Fruit fly (Drosophila melanogaster) whole organism, embryonic: ENCODE data around the gene CG17819.

Experiments
- Atf6 ChIP-seq: fragments of 200-800 bp; sonication (Bioruptor generic); IDR thresholded peaks from 2 replicates; pipeline ENCODE4 v1.3.6; 2022; ENCODE audit warnings: missing biosample characterization, missing genetic modification characterization
- Bteb2 ChIP-seq: fragments of 200-800 bp; sonication (Bioruptor generic); optimal IDR thresholded peaks from 2 replicates; lab custom pipeline; 2016; ENCODE audit warnings: missing biosample characterization, missing genetic modification characterization
- CG1024 ChIP-seq: fragments of 200-800 bp; sonication (Bioruptor generic); IDR thresholded peaks from 2 replicates; pipeline ENCODE4 v1.3.6; 2022; ENCODE audit warnings: missing biosample characterization, missing genetic modification characterization
- CG10274 ChIP-seq: fragments of 200-800 bp; sonication (Bioruptor generic); optimal IDR thresholded peaks from 3 replicates; lab custom pipeline; 2017; ENCODE audit warnings: missing biosample characterization, mild to moderate bottlenecking, missing genetic modification characterization
- CG10565 ChIP-seq: fragments of 200-800 bp; sonication (Bioruptor generic); optimal IDR thresholded peaks from 3 replicates; lab custom pipeline; 2016; ENCODE audit warnings: missing biosample characterization, mild to moderate bottlenecking, missing genetic modification characterization
- CG12942 ChIP-seq: fragments of 200-800 bp; sonication (Bioruptor generic); optimal IDR thresholded peaks from 3 replicates; lab custom pipeline; 2016; ENCODE audit warnings: missing biosample characterization, missing genetic modification characterization
- CG13287 ChIP-seq: fragments of 200-800 bp; sonication (Bioruptor generic); IDR thresholded peaks from 2 replicates; pipeline ENCODE4 v1.3.6; 2022; ENCODE audit warnings: missing biosample characterization, missing genetic modification characterization; ENCODE audit not compliant: partially characterized antibody
- CG13296 ChIP-seq: fragments of 200-800 bp; sonication (Bioruptor generic); optimal IDR thresholded peaks from 3 replicates; lab custom pipeline; 2018; ENCODE audit warnings: missing biosample characterization, mild to moderate bottlenecking, missing genetic modification characterization
- CG13775 ChIP-seq: fragments of 200-800 bp; sonication (Bioruptor generic); optimal IDR thresholded peaks from 3 replicates; lab custom pipeline; 2017; ENCODE audit warnings: missing biosample characterization, mild to moderate bottlenecking, missing genetic modification characterization
- CG14050 ChIP-seq: fragments of 200-800 bp; sonication (Bioruptor generic); IDR thresholded peaks from 3 replicates; pipeline ENCODE4 v1.3.6; 2022; ENCODE audit warnings: missing biosample characterization, missing genetic modification characterization
- CG14667 ChIP-seq: fragments of 200-800 bp; sonication (Bioruptor generic); IDR thresholded peaks from 2 replicates; pipeline ENCODE4 v1.3.6; 2022; ENCODE audit warnings: missing biosample characterization, missing genetic modification characterization
- CG1602 ChIP-seq: fragments of 200-800 bp; sonication (Bioruptor generic); optimal IDR thresholded peaks from 3 replicates; lab custom pipeline; 2016; ENCODE audit warnings: missing biosample characterization, missing genetic modification characterization
- CG17361 ChIP-seq: fragments of 200-800 bp; sonication (Bioruptor generic); IDR thresholded peaks from 3 replicates; pipeline ENCODE4 v1.3.6; 2022; ENCODE audit warnings: missing biosample characterization, missing genetic modification characterization
- CG18619 ChIP-seq: fragments of 200-800 bp; sonication (Bioruptor generic); optimal IDR thresholded peaks from 3 replicates; lab custom pipeline; 2017; ENCODE audit warnings: missing biosample characterization, mild to moderate bottlenecking, missing genetic modification characterization
- CG2875 ChIP-seq: fragments of 200-800 bp; sonication (Bioruptor generic); optimal IDR thresholded peaks from 2 replicates; lab custom pipeline; 2017; ENCODE audit warnings: missing biosample characterization, mild to moderate bottlenecking, missing genetic modification characterization, missing genetic modification reagents
- CG3995 ChIP-seq: fragments of 200-800 bp; sonication (Bioruptor generic); optimal IDR thresholded peaks from 3 replicates; lab custom pipeline; 2016; ENCODE audit warnings: missing biosample characterization, missing genetic modification characterization
- CG42726 ChIP-seq: fragments of 200-800 bp; sonication (Bioruptor generic); IDR thresholded peaks from 2 replicates; pipeline ENCODE4 v1.3.6; 2022; ENCODE audit warnings: missing biosample characterization, missing genetic modification characterization; ENCODE audit not compliant: partially characterized antibody
- CG4282 ChIP-seq: fragments of 200-800 bp; sonication (Bioruptor generic); optimal IDR thresholded peaks from 2 replicates; lab custom pipeline; 2016; ENCODE audit warnings: missing biosample characterization, missing genetic modification characterization
- CG7357 ChIP-seq: fragments of 200-800 bp; sonication (Bioruptor generic); IDR thresholded peaks from 3 replicates; pipeline ENCODE4 v1.3.6; 2022; ENCODE audit warnings: missing biosample characterization, missing genetic modification characterization
- CG7372 ChIP-seq: fragments of 200-800 bp; sonication (Bioruptor generic); IDR thresholded peaks from 2 replicates; pipeline ENCODE4 v1.3.6; 2022; ENCODE audit warnings: missing biosample characterization, missing genetic modification characterization
- CG7928 ChIP-seq: fragments of 200-800 bp; sonication (Bioruptor generic); optimal IDR thresholded peaks from 2 replicates; lab custom pipeline; 2017; ENCODE audit warnings: missing biosample characterization, mild to moderate bottlenecking, missing genetic modification characterization
- Fer3 ChIP-seq: fragments of 200-800 bp; sonication (Bioruptor generic); optimal IDR thresholded peaks from 2 replicates; lab custom pipeline; 2018; ENCODE audit warnings: missing biosample characterization, mild to moderate bottlenecking, missing genetic modification characterization, moderate library complexity
- Gsc ChIP-seq: fragments of 200-800 bp; sonication (Bioruptor generic); IDR thresholded peaks from 2 replicates; pipeline ENCODE4 v1.3.6; 2022; ENCODE audit warnings: missing biosample characterization, missing genetic modification characterization
- Lhr ChIP-seq: fragments of 200-800 bp; sonication (Bioruptor generic); optimal IDR thresholded peaks from 3 replicates; lab custom pipeline; 2017; ENCODE audit warnings: mild to moderate bottlenecking, missing biosample characterization, missing genetic modification reagents, missing genetic modification characterization
- NC2α ChIP-seq: fragments of 200-800 bp; sonication (Bioruptor generic); optimal IDR thresholded peaks from 2 replicates; lab custom pipeline; 2016; ENCODE audit warnings: missing biosample characterization, missing genetic modification characterization
- NfI ChIP-seq: fragments of 200-800 bp; sonication (Bioruptor generic); optimal IDR thresholded peaks from 3 replicates; lab custom pipeline; 2018; ENCODE audit warnings: missing biosample characterization, mild to moderate bottlenecking, missing genetic modification characterization, moderate library complexity
- Oaz ChIP-seq: fragments of 200-800 bp; sonication (Bioruptor generic); IDR thresholded peaks from 2 replicates; pipeline ENCODE4 v1.3.6; 2022; ENCODE audit warnings: missing biosample characterization, missing genetic modification characterization
- Sox100B ChIP-seq: fragments of 200-800 bp; sonication (Bioruptor generic); optimal IDR thresholded peaks from 3 replicates; lab custom pipeline; 2018; ENCODE audit warnings: missing biosample characterization, mild to moderate bottlenecking, missing genetic modification characterization
- Sry-β ChIP-seq: fragments of 200-800 bp; sonication (Bioruptor generic); optimal IDR thresholded peaks from 2 replicates; lab custom pipeline; 2018; ENCODE audit warnings: missing biosample characterization, mild to moderate bottlenecking, missing genetic modification characterization, moderate library complexity
- Taf1 ChIP-seq: fragments of 200-800 bp; sonication (Bioruptor generic); IDR thresholded peaks from 2 replicates; pipeline ENCODE4 v1.3.6; 2022; ENCODE audit warnings: missing biosample characterization, missing genetic modification characterization
- Tbp ChIP-seq: fragments of >200 bp; optimal IDR thresholded peaks from 2 replicates; lab custom pipeline; 2018; ENCODE audit warnings: missing biosample characterization, missing genetic modification characterization
- ab ChIP-seq: fragments of 200-800 bp; sonication (Bioruptor generic); optimal IDR thresholded peaks from 2 replicates; lab custom pipeline; 2016; ENCODE audit warnings: missing biosample characterization, missing genetic modification characterization
- al ChIP-seq: fragments of 200-800 bp; sonication (Bioruptor generic); IDR thresholded peaks from 2 replicates; pipeline ENCODE4 v1.3.6; 2022; ENCODE audit warnings: missing biosample characterization, missing genetic modification characterization
- bab2 ChIP-seq: fragments of 200-800 bp; sonication (Bioruptor generic); optimal IDR thresholded peaks from 2 replicates; lab custom pipeline; 2016; ENCODE audit warnings: missing biosample characterization, missing genetic modification characterization
- cad ChIP-seq: fragments of >200 bp; optimal IDR thresholded peaks from 2 replicates; lab custom pipeline; 2017; ENCODE audit warnings: missing biosample characterization, missing genetic modification characterization
- corto ChIP-seq: fragments of 200-800 bp; sonication (Bioruptor generic); optimal IDR thresholded peaks from 2 replicates; lab custom pipeline; 2016; ENCODE audit warnings: missing biosample characterization, mild to moderate bottlenecking, missing genetic modification characterization, moderate library complexity
- dimm ChIP-seq: fragments of 200-800 bp; sonication (Bioruptor generic); IDR thresholded peaks from 2 replicates; pipeline ENCODE4 v1.3.6; 2022; ENCODE audit warnings: missing biosample characterization, missing genetic modification characterization
- dpn ChIP-seq, 2 experiments: fragments of 200-800 bp; sonication (Bioruptor generic); optimal IDR thresholded peaks; 3 replicates each; lab custom pipeline; 2016; ENCODE audit warnings: missing biosample characterization in 2 of 2, missing genetic modification characterization in 2 of 2
- exex ChIP-seq: fragments of 200-800 bp; sonication (Bioruptor generic); optimal IDR thresholded peaks from 4 replicates; lab custom pipeline; 2018; ENCODE audit warnings: missing biosample characterization, mild to moderate bottlenecking, missing genetic modification characterization, moderate library complexity
- fd102C ChIP-seq: fragments of 200-800 bp; sonication (Bioruptor generic); optimal IDR thresholded peaks from 2 replicates; lab custom pipeline; 2018; ENCODE audit warnings: missing biosample characterization, mild to moderate bottlenecking, missing genetic modification characterization, moderate library complexity
- fu2 ChIP-seq: fragments of 200-800 bp; sonication (Bioruptor generic); optimal IDR thresholded peaks from 2 replicates; lab custom pipeline; 2016; ENCODE audit warnings: missing biosample characterization, missing genetic modification characterization
- h ChIP-seq: fragments of >200 bp; optimal IDR thresholded peaks from 2 replicates; lab custom pipeline; 2017
- lmd ChIP-seq: fragments of 200-800 bp; sonication (Bioruptor generic); IDR thresholded peaks from 2 replicates; pipeline ENCODE4 v1.3.6; 2022; ENCODE audit warnings: missing biosample characterization, missing genetic modification characterization
- lola ChIP-seq, 3 experiments: fragments of >200 bp in 2 of 3; fragments of 200-800 bp in 1 of 3; sonication (Bioruptor generic) in 1 of 3; optimal IDR thresholded peaks; 2 replicates each; lab custom pipeline; 2017 to 2019; ENCODE audit warnings: missing biosample characterization in 3 of 3, missing genetic modification characterization in 3 of 3, mild to moderate bottlenecking in 1 of 3, moderate library complexity in 1 of 3
- maf-S ChIP-seq: fragments of 200-800 bp; sonication (Bioruptor generic); optimal IDR thresholded peaks from 2 replicates; lab custom pipeline; 2016; ENCODE audit warnings: missing biosample characterization, missing genetic modification characterization
- mam ChIP-seq: fragments of 200-800 bp; sonication (Bioruptor generic); optimal IDR thresholded peaks from 3 replicates; lab custom pipeline; 2016; ENCODE audit warnings: missing biosample characterization, missing genetic modification characterization
- mirr ChIP-seq: fragments of 200-800 bp; sonication (Bioruptor generic); optimal IDR thresholded peaks from 3 replicates; lab custom pipeline; 2018; ENCODE audit warnings: missing biosample characterization, mild to moderate bottlenecking, missing genetic modification characterization
- pan ChIP-seq, 4 experiments: fragments of >200 bp in 3 of 4; fragments of 200-800 bp in 1 of 4; sonication (Bioruptor generic) in 1 of 4; optimal IDR thresholded peaks in 3 of 4; IDR thresholded peaks in 1 of 4; 2 replicates each; pipeline versions ENCODE4 v1.3.6 to Lab custom; 2017 to 2022; ENCODE audit warnings: missing biosample characterization in 2 of 4, missing genetic modification characterization in 2 of 4, mixed read lengths in 1 of 4
- sens-2 ChIP-seq: fragments of 200-800 bp; sonication (Bioruptor generic); IDR thresholded peaks from 2 replicates; pipeline ENCODE4 v1.3.6; 2022; ENCODE audit warnings: missing biosample characterization, missing genetic modification characterization
- sima ChIP-seq: fragments of 200-800 bp; sonication (Bioruptor generic); optimal IDR thresholded peaks from 2 replicates; lab custom pipeline; 2016; ENCODE audit warnings: missing biosample characterization, missing genetic modification characterization
- toy ChIP-seq: fragments of 200-800 bp; sonication (Bioruptor generic); IDR thresholded peaks from 2 replicates; pipeline ENCODE4 v1.3.6; 2022; ENCODE audit warnings: missing biosample characterization, missing genetic modification characterization
- unpg ChIP-seq: fragments of 200-800 bp; sonication (Bioruptor generic); optimal IDR thresholded peaks from 3 replicates; lab custom pipeline; 2018; ENCODE audit warnings: missing biosample characterization, mild to moderate bottlenecking, missing genetic modification characterization, moderate library complexity

The CG17819 gene

DNA sequence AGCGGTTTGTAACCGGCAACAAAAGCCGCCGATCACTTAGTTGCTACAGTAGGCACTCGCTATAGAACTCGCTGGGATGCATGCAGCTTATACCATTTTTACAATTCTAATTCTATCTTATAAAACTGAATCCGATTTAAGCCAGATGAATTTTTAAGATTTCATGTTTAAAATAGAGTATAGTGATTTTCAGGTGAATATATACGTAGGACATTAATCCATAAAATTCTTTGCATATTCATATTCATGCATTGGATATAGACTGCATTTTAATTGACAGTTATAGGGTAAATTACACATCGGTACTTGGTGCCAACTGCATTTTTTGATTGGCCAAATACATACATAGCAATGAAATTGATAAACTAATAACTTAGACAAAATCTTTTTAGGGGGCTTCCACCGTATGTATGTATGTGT lies 2.2 kb upstream of the CG17819 start (continued):
- TF ChIP-seq lmd (GFP tag; lab: Robert Waterston, UW): peak; percentile 72
- TF ChIP-seq exex: no peak
- TF ChIP-seq Fer3 (tag; lab: Kevin White, UChicago): no peak
- peak; percentile 85 for TF ChIP-seq CG17361 (GFP tag; lab: Robert Waterston, UW)
- TF ChIP-seq Sox100B: peak; percentile 12
- TF ChIP-seq ab (GFP tag; lab: Kevin White, UChicago): no peak
- TF ChIP-seq pan (optimal IDR thresholded peaks at IDR 0.05; lab: Kevin White, UChicago): no peak
- TF ChIP-seq pan (GFP tag; optimal IDR thresholded peaks at IDR 0.05 in 1 of 2, IDR thresholded peaks at IDR 0.05 in 1 of 2): peak in 1 of 2 experiments; percentile 61
- TF ChIP-seq NC2α (GFP tag; lab: Kevin White, UChicago): no peak
- TF ChIP-seq sens-2 (GFP tag; lab: Robert Waterston, UW): no peak
- peak in 1 of 3 experiments; percentile 56 for TF ChIP-seq lola (GFP tag; optimal IDR thresholded peaks at IDR 0.05; lab: Kevin White, UChicago)
- TF ChIP-seq Oaz (GFP tag; lab: Robert Waterston, UW): no peak
- TF ChIP-seq mirr: no peak
- TF ChIP-seq Gsc (GFP tag; lab: Robert Waterston, UW): no peak
- no peak for TF ChIP-seq CG12942 (GFP tag; lab: Kevin White, UChicago)
- 0 out of 2 replicates have a peak, but pooled peaks have one; percentile 42 for TF ChIP-seq CG14667 (GFP tag; lab: Robert Waterston, UW)
- TF ChIP-seq CG13287 (GFP tag; lab: Robert Waterston, UW): no peak
- no peak for TF ChIP-seq CG3995
- no peak for TF ChIP-seq Taf1 (GFP tag; lab: Robert Waterston, UW)
- TF ChIP-seq CG1024 (GFP tag; lab: Robert Waterston, UW): no peak
- no peak for TF ChIP-seq corto (GFP tag; lab: Kevin White, UChicago)
- no peak for TF ChIP-seq CG14050
- TF ChIP-seq fd102C: no peak
- peak; percentile 45; the same call in 1 of the 3 replicates for TF ChIP-seq CG7357 (GFP tag; lab: Robert Waterston, UW)
- TF ChIP-seq cad: no peak
- no peak for TF ChIP-seq bab2 (GFP tag; lab: Kevin White, UChicago)
- TF ChIP-seq CG2875: peak; percentile 24
- no peak for TF ChIP-seq CG7928 (GFP tag; lab: Kevin White, UChicago)
- no peak for TF ChIP-seq NfI
- TF ChIP-seq CG10274: no peak
- no peak for TF ChIP-seq dimm
- no peak for TF ChIP-seq CG42726
- TF ChIP-seq Tbp (GFP tag; lab: Kevin White, UChicago): no peak
- TF ChIP-seq Lhr: no peak
- TF ChIP-seq h (lab: Kevin White, UChicago): no peak
- TF ChIP-seq unpg (GFP tag; lab: Kevin White, UChicago): no peak
- TF ChIP-seq toy (GFP tag; lab: Robert Waterston, UW): no peak
- TF ChIP-seq Atf6 (GFP tag; lab: Robert Waterston, UW): peak; percentile 31; the same call in 1 of the 2 replicates
- TF ChIP-seq Bteb2 (GFP tag; lab: Kevin White, UChicago): no peak
- TF ChIP-seq dpn (GFP tag; optimal IDR thresholded peaks at IDR 0.05; lab: Kevin White, UChicago): no peak
- TF ChIP-seq CG1602 (GFP tag; lab: Kevin White, UChicago): no peak
- no peak for TF ChIP-seq al (GFP tag; lab: Robert Waterston, UW)
- no peak for TF ChIP-seq sima
- TF ChIP-seq CG18619 (GFP tag; lab: Kevin White, UChicago): no peak
- TF ChIP-seq CG4282 (GFP tag; lab: Kevin White, UChicago): no peak
- peak; percentile 10 for TF ChIP-seq CG13775 (GFP tag; lab: Kevin White, UChicago)
- no peak for TF ChIP-seq CG13296
- no peak for TF ChIP-seq CG10565
- TF ChIP-seq maf-S (GFP tag; lab: Kevin White, UChicago): no peak
- TF ChIP-seq mam (GFP tag; lab: Kevin White, UChicago): peak; percentile 0
- no peak for TF ChIP-seq Sry-β (GFP tag; lab: Kevin White, UChicago)
- TF ChIP-seq fu2 (GFP tag; lab: Kevin White, UChicago): no peak
- no peak for TF ChIP-seq CG7372 (GFP tag; lab: Robert Waterston, UW)
